Fruit fly (Drosophila melanogaster): ENCODE data around the gene OtopLc.

The OtopLc gene

dm6 chrX:5696436-5697022 is 33.9 kb upstream of the OtopLc start:
- TF ChIP-seq CG12605 (GFP tag; IDR thresholded peaks at IDR 0.05) (peak; percentile 95), Pif1B (GFP tag; optimal IDR thresholded peaks at IDR 0.05) (peak; percentile 95), EcR (GFP tag; optimal IDR thresholded peaks at IDR 0.05) (no peak), CG4496 (GFP tag; IDR thresholded peaks at IDR 0.05) (peak; percentile 98), fd96Ca (GFP tag; IDR thresholded peaks at IDR 0.05) (peak; percentile 98), CG14655 (GFP tag; optimal IDR thresholded peaks at IDR 0.05) (peak; percentile 96), Snoo (tag; optimal IDR thresholded peaks at IDR 0.05) (peak; percentile 98), CG17806 (tag; optimal IDR thresholded peaks at IDR 0.05) (peak; percentile 92), CG10348 (GFP tag; IDR thresholded peaks at IDR 0.05) (peak; percentile 79), CG15710 (tag; optimal IDR thresholded peaks at IDR 0.05) (peak; percentile 95), Ets98B (GFP tag; IDR thresholded peaks at IDR 0.05) (peak; percentile 97), CG32121 (GFP tag; IDR thresholded peaks at IDR 0.05) (peak; percentile 92), Pif1A (GFP tag; optimal IDR thresholded peaks at IDR 0.05) (peak; percentile 98), CG9948 (tag; optimal IDR thresholded peaks at IDR 0.05) (peak; percentile 86), gl (tag; optimal IDR thresholded peaks at IDR 0.05) (peak; percentile 89), CG8159 (tag; optimal IDR thresholded peaks at IDR 0.05) (peak; percentile 94), CG8301 (tag; optimal IDR thresholded peaks at IDR 0.05) (peak; percentile 92), CG13204 (GFP tag; optimal IDR thresholded peaks at IDR 0.05) (peak; percentile 95), CG34367 (tag; optimal IDR thresholded peaks at IDR 0.05) (peak; percentile 92), D1 (tag; optimal IDR thresholded peaks at IDR 0.05) (peak; percentile 27), rn (GFP tag; IDR thresholded peaks at IDR 0.05) (peak; percentile 94)

dm6 chrX:5695958-5696357 is 33.3 kb upstream of the OtopLc start:
- TF ChIP-seq Pif1B (GFP tag; optimal IDR thresholded peaks at IDR 0.05): no peak
- TF ChIP-seq CG8159 (tag; optimal IDR thresholded peaks at IDR 0.05): no peak
- no peak for TF ChIP-seq CG13204 (GFP tag; optimal IDR thresholded peaks at IDR 0.05)
- no peak for TF ChIP-seq CG4496 (GFP tag; IDR thresholded peaks at IDR 0.05)
- peak; percentile 7 for TF ChIP-seq CG14655 (GFP tag; optimal IDR thresholded peaks at IDR 0.05)
- no peak for TF ChIP-seq Snoo (tag; optimal IDR thresholded peaks at IDR 0.05)
- TF ChIP-seq CG15710 (tag; optimal IDR thresholded peaks at IDR 0.05): no peak
- peak; percentile 4; the same call in 2 of the 3 replicates for TF ChIP-seq fd96Ca (GFP tag; IDR thresholded peaks at IDR 0.05)
- 0 out of 2 replicates have a peak, but pooled peaks have one; percentile 28 for TF ChIP-seq rn (GFP tag; IDR thresholded peaks at IDR 0.05)
- TF ChIP-seq CG12605 (GFP tag; IDR thresholded peaks at IDR 0.05): no peak; the same call in 1 of the 2 replicates
- no peak for TF ChIP-seq CG32121 (GFP tag; IDR thresholded peaks at IDR 0.05)
- TF ChIP-seq gl (tag; optimal IDR thresholded peaks at IDR 0.05): no peak
- TF ChIP-seq D1 (tag; optimal IDR thresholded peaks at IDR 0.05): no peak
- TF ChIP-seq Pif1A (GFP tag; optimal IDR thresholded peaks at IDR 0.05): no peak
- TF ChIP-seq CG34367 (tag; optimal IDR thresholded peaks at IDR 0.05): no peak
- TF ChIP-seq Ets98B (GFP tag; IDR thresholded peaks at IDR 0.05): no peak
- TF ChIP-seq CG9948 (tag; optimal IDR thresholded peaks at IDR 0.05): no peak

dm6 chrX:5695035-5695434 is 32.4 kb upstream of the OtopLc start, which contains the start of gene CG3149:
CG3149 (minus strand) TSS chrX:5695205.
- TF ChIP-seq CG8301 (tag; optimal IDR thresholded peaks at IDR 0.05) (no peak), fd96Ca (GFP tag; IDR thresholded peaks at IDR 0.05) (no peak), Ets98B (GFP tag; IDR thresholded peaks at IDR 0.05) (no peak), CG14655 (GFP tag; optimal IDR thresholded peaks at IDR 0.05) (no peak)

dm6 chrX:5690651-5691379 is 28.2 kb upstream of the OtopLc start:
- TF ChIP-seq CG10348 (GFP tag; IDR thresholded peaks at IDR 0.05) (no peak), CG34367 (tag; optimal IDR thresholded peaks at IDR 0.05) (no peak), Snoo (tag; optimal IDR thresholded peaks at IDR 0.05) (no peak), CG8301 (tag; optimal IDR thresholded peaks at IDR 0.05) (peak; percentile 10), fd96Ca (GFP tag; IDR thresholded peaks at IDR 0.05) (peak; percentile 40; the same call in 1 of the 3 replicates), CG4496 (GFP tag; IDR thresholded peaks at IDR 0.05) (peak; percentile 11; the same call in 1 of the 3 replicates)

- TF ChIP-seq CG12605 (GFP tag; IDR thresholded peaks at IDR 0.05) (no peak), CG10348 (GFP tag; IDR thresholded peaks at IDR 0.05) (no peak), CG9948 (tag; optimal IDR thresholded peaks at IDR 0.05) (no peak), CG13204 (GFP tag; optimal IDR thresholded peaks at IDR 0.05) (no peak), CG15710 (tag; optimal IDR thresholded peaks at IDR 0.05) (no peak), Snoo (tag; optimal IDR thresholded peaks at IDR 0.05) (no peak), EcR (GFP tag; optimal IDR thresholded peaks at IDR 0.05) (no peak), CG4496 (GFP tag; IDR thresholded peaks at IDR 0.05) (no peak), CG14655 (GFP tag; optimal IDR thresholded peaks at IDR 0.05) (no peak), gl (tag; optimal IDR thresholded peaks at IDR 0.05) (no peak), CG34367 (tag; optimal IDR thresholded peaks at IDR 0.05) (no peak)
These were observed 27.5 kb upstream of the OtopLc start for dm6 chrX:5690216-5690523.
